Fruit fly (Drosophila melanogaster): Measurements from ENCODE around the gene CG32432.

DNA sequence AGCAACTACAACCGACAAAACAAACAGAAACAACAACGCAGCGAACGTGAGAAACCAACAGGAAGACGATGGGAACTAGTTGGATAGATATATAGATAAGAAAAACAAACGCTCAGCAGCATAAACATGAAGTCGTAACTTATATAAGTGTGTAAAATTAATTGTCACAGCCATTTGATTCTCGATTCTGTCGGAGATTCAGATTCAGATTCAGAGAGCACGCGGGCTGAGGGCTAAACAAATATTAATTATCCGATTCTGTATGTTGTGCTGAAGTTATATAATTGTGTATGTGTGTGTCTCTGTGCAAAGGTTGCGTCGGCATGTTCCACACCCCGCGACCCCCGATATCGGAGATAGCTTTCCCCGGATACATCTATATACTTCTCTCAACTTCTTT is 50.8 kb downstream of the CG32432 start:
- TF ChIP-seq CG8478 (optimal IDR thresholded peaks at IDR 0.05) (no peak), CTCF (optimal IDR thresholded peaks at IDR 0.05) (no peak)

All from S2 (cell line).